Fruit fly (Drosophila melanogaster) whole organism, embryonic: ENCODE measurements around the gene CG3040.

Experiments
- Ada2b ChIP-seq: fragments of 200-800 bp; sonication (Bioruptor generic); IDR thresholded peaks from 2 replicates; pipeline ENCODE4 v1.3.6; 2022; ENCODE audit warnings: missing biosample characterization, missing genetic modification characterization
- CG11398 ChIP-seq: fragments of 200-800 bp; sonication (Bioruptor generic); optimal IDR thresholded peaks from 2 replicates; lab custom pipeline; 2016; ENCODE audit warnings: missing biosample characterization, missing genetic modification characterization
- CG11456 ChIP-seq: fragments of 200-800 bp; sonication (Bioruptor generic); IDR thresholded peaks from 3 replicates; pipeline ENCODE4 v1.3.6; 2022; ENCODE audit warnings: missing biosample characterization, missing genetic modification characterization
- CG13296 ChIP-seq: fragments of 200-800 bp; sonication (Bioruptor generic); optimal IDR thresholded peaks from 3 replicates; lab custom pipeline; 2018; ENCODE audit warnings: missing biosample characterization, mild to moderate bottlenecking, missing genetic modification characterization
- CG8478 ChIP-seq: fragments of >200 bp; optimal IDR thresholded peaks from 2 replicates; lab custom pipeline; 2018
- D ChIP-seq, 2 experiments: fragments of 200-800 bp in 1 of 2; fragments of >200 bp in 1 of 2; sonication (Bioruptor generic) in 1 of 2; optimal IDR thresholded peaks; 2 replicates in 1 of 2; 3 replicates in 1 of 2; lab custom pipeline; 2017; ENCODE audit warnings: mild to moderate bottlenecking in 1 of 2, missing biosample characterization in 1 of 2, missing genetic modification characterization in 1 of 2, missing genetic modification reagents in 1 of 2
- HLH54F ChIP-seq: fragments of 200-800 bp; sonication (Bioruptor generic); optimal IDR thresholded peaks from 3 replicates; lab custom pipeline; 2016; ENCODE audit warnings: missing biosample characterization, missing genetic modification characterization
- HLHmδ ChIP-seq: fragments of 200-800 bp; sonication (Bioruptor generic); optimal IDR thresholded peaks from 2 replicates; lab custom pipeline; 2018; ENCODE audit warnings: missing biosample characterization, mild to moderate bottlenecking, missing genetic modification characterization, moderate library complexity
- Hsf ChIP-seq: fragments of 200-800 bp; sonication (Bioruptor generic); optimal IDR thresholded peaks from 3 replicates; lab custom pipeline; 2016; ENCODE audit warnings: missing biosample characterization, missing genetic modification characterization
- Lpt ChIP-seq: fragments of >200 bp; optimal IDR thresholded peaks from 2 replicates; lab custom pipeline; 2018; ENCODE audit warnings: missing biosample characterization, missing genetic modification characterization
- Nf-YC ChIP-seq: fragments of 200-800 bp; optimal IDR thresholded peaks from 3 replicates; lab custom pipeline; 2019; ENCODE audit warnings: missing biosample characterization, mild to moderate bottlenecking, missing genetic modification characterization, moderate library complexity
- al ChIP-seq: fragments of 200-800 bp; sonication (Bioruptor generic); IDR thresholded peaks from 2 replicates; pipeline ENCODE4 v1.3.6; 2022; ENCODE audit warnings: missing biosample characterization, missing genetic modification characterization

- TF ChIP-seq Ada2b (GFP tag; lab: Robert Waterston, UW) (peak; percentile 25), Hsf (GFP tag; lab: Kevin White, UChicago) (peak; percentile 55), al (GFP tag; lab: Robert Waterston, UW) (peak; percentile 15; the same call in 1 of the 2 replicates), D (optimal IDR thresholded peaks at IDR 0.05; lab: Kevin White, UChicago) (no peak), D (GFP tag; optimal IDR thresholded peaks at IDR 0.05; lab: Kevin White, UChicago) (no peak), CG11398 (GFP tag; lab: Kevin White, UChicago) (no peak), CG11456 (GFP tag; lab: Robert Waterston, UW) (peak; percentile 68; the same call in 2 of the 3 replicates), CG8478 (lab: Kevin White, UChicago) (no peak), HLH54F (GFP tag; lab: Kevin White, UChicago) (peak; percentile 44), HLHmδ (GFP tag; lab: Kevin White, UChicago) (no peak), CG13296 (no peak), Nf-YC (peak; percentile 39), Lpt (GFP tag; lab: Kevin White, UChicago) (no peak)
These were observed 41.8 kb upstream of the CG3040 start for dm6 chrX:7014931-7015428.
